Fruit fly (Drosophila melanogaster) whole organism, adult: ENCODE measurements around the gene mthl9.

Experiments
- CG11617 ChIP-seq: fragments of 200-800 bp; sonication (Bioruptor generic); optimal IDR thresholded peaks from 2 replicates; lab custom pipeline; 2017; ENCODE audit warnings: mild to moderate bottlenecking, missing biosample characterization, missing genetic modification reagents, missing genetic modification characterization
- CG12768 ChIP-seq: fragments of 200-800 bp; sonication (Bioruptor generic); optimal IDR thresholded peaks from 2 replicates; lab custom pipeline; 2017; ENCODE audit warnings: missing biosample characterization, missing genetic modification characterization, mild to moderate bottlenecking, moderate library complexity, missing genetic modification reagents
- CG33017 ChIP-seq: fragments of 200-800 bp; sonication (Bioruptor generic); optimal IDR thresholded peaks from 2 replicates; lab custom pipeline; 2018; ENCODE audit warnings: missing biosample characterization, mild to moderate bottlenecking, missing genetic modification characterization, moderate library complexity
- CG7045 ChIP-seq: fragments of 200-800 bp; sonication (Bioruptor generic); optimal IDR thresholded peaks from 2 replicates; lab custom pipeline; 2017; ENCODE audit warnings: missing biosample characterization, mild to moderate bottlenecking, missing genetic modification characterization
- CG7101 ChIP-seq: fragments of 200-800 bp; sonication (Bioruptor generic); optimal IDR thresholded peaks from 2 replicates; lab custom pipeline; 2018; ENCODE audit warnings: missing biosample characterization, mild to moderate bottlenecking, missing genetic modification characterization, moderate library complexity
- Crg-1 ChIP-seq: fragments of 200-800 bp; sonication (Bioruptor generic); optimal IDR thresholded peaks from 2 replicates; lab custom pipeline; 2016; ENCODE audit warnings: missing biosample characterization, missing genetic modification characterization
- Hr96 ChIP-seq: fragments of 200-800 bp; sonication (Bioruptor generic); optimal IDR thresholded peaks from 2 replicates; lab custom pipeline; 2016; ENCODE audit warnings: missing biosample characterization, missing genetic modification characterization
- cic ChIP-seq: fragments of 200-800 bp; sonication (Bioruptor generic); optimal IDR thresholded peaks from 2 replicates; lab custom pipeline; 2017; ENCODE audit warnings: missing biosample characterization, mild to moderate bottlenecking, missing genetic modification characterization, moderate library complexity
- kay ChIP-seq: fragments of 200-800 bp; sonication (Bioruptor generic); peaks from one replicate; lab custom pipeline; 2016; ENCODE audit warnings: missing biosample characterization, missing genetic modification characterization, borderline replicate concordance
- ovo ChIP-seq: fragments of 200-800 bp; sonication (Bioruptor generic); optimal IDR thresholded peaks from 2 replicates; lab custom pipeline; 2016; ENCODE audit warnings: missing biosample characterization, missing genetic modification characterization
- toe ChIP-seq: fragments of 200-800 bp; sonication (Bioruptor generic); optimal IDR thresholded peaks from 2 replicates; lab custom pipeline; 2016; ENCODE audit warnings: missing biosample characterization, missing genetic modification characterization

- TF ChIP-seq CG12768 (GFP tag; lab: Kevin White, UChicago): no peak
- TF ChIP-seq Crg-1 (GFP tag; lab: Kevin White, UChicago): no peak
- TF ChIP-seq cic: no peak
- TF ChIP-seq CG7045 (GFP tag; lab: Kevin White, UChicago): no peak
- no peak for TF ChIP-seq kay (GFP tag; lab: Kevin White, UChicago)
- TF ChIP-seq toe (GFP tag; lab: Kevin White, UChicago): no peak
- no peak for TF ChIP-seq CG33017 (tag; lab: Kevin White, UChicago)
- no peak for TF ChIP-seq Hr96 (GFP tag; lab: Kevin White, UChicago)
- TF ChIP-seq CG7101 (tag; lab: Kevin White, UChicago): no peak
- no peak for TF ChIP-seq ovo (GFP tag; lab: Kevin White, UChicago)
- no peak for TF ChIP-seq CG11617 (GFP tag; lab: Kevin White, UChicago)
These were observed 42.5 kb upstream of the mthl9 start for dm6 chr3L:374582-374981.
